Worm (Caenorhabditis elegans) whole organism, young adult: ENCODE results near the gene asp-18.
A peak's percentile ranks its signal among the peaks of the same experiment; 100 is the strongest.

ENCODE experiments used
- B0035.1 ChIP-seq: sonication (generic microtip); optimal IDR thresholded peaks from 2 replicates; lab custom pipeline; 2016; ENCODE audit warnings: missing genetic modification characterization, mild to moderate bottlenecking, missing compliant biosample characterization, missing genotype, missing genetic modification reagents
- B0261.1 ChIP-seq: sonication (generic microtip); optimal IDR thresholded peaks from 2 replicates; lab custom pipeline; 2016; ENCODE audit warnings: mild to moderate bottlenecking, missing genetic modification characterization, moderate library complexity, missing compliant biosample characterization
- B0336.3 ChIP-seq: fragments of 200-800 bp; sonication (Bioruptor generic); IDR thresholded peaks from 2 replicates; pipeline ENCODE4 v1.3.6; 2022; ENCODE audit warnings: missing genetic modification characterization, missing compliant biosample characterization
- C17E4.6 ChIP-seq: fragments of 200-800 bp; sonication (Bioruptor generic); IDR thresholded peaks from 2 replicates; pipeline ENCODE4 v1.3.6; 2022; ENCODE audit warnings: missing genetic modification reagents, missing genetic modification characterization, missing compliant biosample characterization
- D2030.7 ChIP-seq: fragments of 200-800 bp; sonication (Bioruptor generic); IDR thresholded peaks from 2 replicates; pipeline ENCODE4 v1.3.6; 2022; ENCODE audit warnings: missing genetic modification reagents, missing genetic modification characterization, missing compliant biosample characterization
- T07F8.4 ChIP-seq: sonication (generic microtip); optimal IDR thresholded peaks from 2 replicates; lab custom pipeline; 2016; ENCODE audit warnings: mild to moderate bottlenecking, missing genetic modification characterization, moderate library complexity, missing compliant biosample characterization
- Y56A3A.18 ChIP-seq: fragments of 200-800 bp; sonication (Bioruptor generic); IDR thresholded peaks from 2 replicates; pipeline ENCODE4 v1.3.6; 2022; ENCODE audit warnings: missing genetic modification reagents, missing genetic modification characterization, missing compliant biosample characterization
- Y67H2A.10 ChIP-seq: fragments of 200-800 bp; sonication (Bioruptor generic); conservative IDR thresholded peaks from 2 replicates; pipeline ENCODE4 v1.3.6; 2022; ENCODE audit warnings: missing genetic modification reagents, missing genetic modification characterization, missing compliant biosample characterization
- ama-1 ChIP-seq, 3 experiments: fragments of 150-350 bp in 1 of 3; sonication (generic microtip) in 2 of 3; optimal IDR thresholded peaks; 2 replicates each; lab custom pipeline; 2014 to 2018; ENCODE audit warnings: missing biosample characterization in 2 of 3, missing genetic modification characterization in 2 of 3, missing genetic modification reagents in 2 of 3
- aptf-2 ChIP-seq: fragments of 200-800 bp; sonication (Bioruptor generic); conservative IDR thresholded peaks from 2 replicates; pipeline ENCODE4 v1.3.6; 2022; ENCODE audit warnings: missing genetic modification reagents, missing genetic modification characterization, missing compliant biosample characterization
- aptf-3 ChIP-seq: fragments of 200-800 bp; sonication (Bioruptor generic); IDR thresholded peaks from 2 replicates; pipeline ENCODE4 v1.3.6; 2022; ENCODE audit warnings: missing genetic modification characterization, missing compliant biosample characterization
- atf-7 ChIP-seq: sonication (generic microtip); optimal IDR thresholded peaks from 2 replicates; lab custom pipeline; 2017; ENCODE audit warnings: mild to moderate bottlenecking, missing genetic modification characterization, missing compliant biosample characterization
- attf-6 ChIP-seq: fragments of 200-800 bp; sonication (Bioruptor generic); IDR thresholded peaks from 2 replicates; pipeline ENCODE4 v1.3.6; 2022; ENCODE audit warnings: missing genetic modification reagents, missing genetic modification characterization, missing compliant biosample characterization
- ccch-3 ChIP-seq: fragments of 200-800 bp; sonication (Bioruptor generic); optimal IDR thresholded peaks from 2 replicates; lab custom pipeline; 2018; ENCODE audit warnings: mild to moderate bottlenecking, missing genetic modification characterization, missing compliant biosample characterization
- ceh-100 ChIP-seq: fragments of 200-800 bp; sonication (Bioruptor generic); IDR thresholded peaks from 2 replicates; pipeline ENCODE4 v1.3.6; 2022; ENCODE audit warnings: missing genetic modification reagents, missing genetic modification characterization, missing compliant biosample characterization
- ceh-27 ChIP-seq: fragments of 200-800 bp; sonication (Bioruptor generic); optimal IDR thresholded peaks from 2 replicates; lab custom pipeline; 2018; ENCODE audit warnings: mild to moderate bottlenecking, missing genetic modification characterization, moderate library complexity, missing compliant biosample characterization
- ceh-40 ChIP-seq: fragments of 200-800 bp; sonication (Bioruptor generic); IDR thresholded peaks from 2 replicates; pipeline ENCODE4 v1.3.6; 2022; ENCODE audit warnings: missing genetic modification characterization, missing compliant biosample characterization
- ceh-79 ChIP-seq: sonication (generic microtip); optimal IDR thresholded peaks from 2 replicates; lab custom pipeline; 2017; ENCODE audit warnings: mild to moderate bottlenecking, missing genetic modification characterization, missing compliant biosample characterization
- dox-1 ChIP-seq: fragments of 200-800 bp; sonication (Bioruptor generic); IDR thresholded peaks from 2 replicates; pipeline ENCODE4 v1.3.6; 2022; ENCODE audit warnings: missing genetic modification reagents, missing genetic modification characterization, missing compliant biosample characterization
- dpl-1 ChIP-seq: fragments of 150-350 bp; optimal IDR thresholded peaks from 2 replicates; lab custom pipeline; 2014; ENCODE audit warnings: missing biosample characterization, missing genetic modification reagents, missing genetic modification characterization
- efl-1 ChIP-seq: fragments of 150-350 bp; optimal IDR thresholded peaks from 2 replicates; lab custom pipeline; 2014; ENCODE audit warnings: missing biosample characterization, missing genetic modification reagents, missing genetic modification characterization
- egl-18 ChIP-seq: fragments of 200-800 bp; sonication (Bioruptor generic); IDR thresholded peaks from 2 replicates; pipeline ENCODE4 v1.3.6; 2022; ENCODE audit warnings: missing genetic modification reagents, missing genetic modification characterization, missing compliant biosample characterization
- egrh-3 ChIP-seq: fragments of 200-800 bp; sonication (Bioruptor generic); IDR thresholded peaks from 2 replicates; pipeline ENCODE4 v1.3.6; 2022; ENCODE audit warnings: missing genetic modification reagents, missing genetic modification characterization, missing compliant biosample characterization
- ets-4 ChIP-seq: fragments of 200-800 bp; sonication (Bioruptor generic); optimal IDR thresholded peaks from 2 replicates; lab custom pipeline; 2018; ENCODE audit warnings: mild to moderate bottlenecking, missing genetic modification characterization, missing compliant biosample characterization
- gei-17 ChIP-seq: fragments of 200-800 bp; sonication (Bioruptor generic); optimal IDR thresholded peaks from 2 replicates; lab custom pipeline; 2018; ENCODE audit warnings: mild to moderate bottlenecking, missing genetic modification characterization, missing compliant biosample characterization
- him-1 ChIP-seq: sonication (generic microtip); optimal IDR thresholded peaks from 2 replicates; lab custom pipeline; 2016; ENCODE audit warnings: missing genotype, missing genetic modification reagents, missing genetic modification characterization, missing compliant biosample characterization
- hlh-26 ChIP-seq: fragments of 200-800 bp; sonication (Bioruptor generic); conservative IDR thresholded peaks from 2 replicates; pipeline ENCODE4 v1.3.6; 2022; ENCODE audit warnings: missing genetic modification reagents, missing genetic modification characterization, missing compliant biosample characterization
- hrde-1 ChIP-seq: sonication (generic microtip); optimal IDR thresholded peaks from 2 replicates; lab custom pipeline; 2016; ENCODE audit warnings: missing genetic modification characterization, mild to moderate bottlenecking, missing compliant biosample characterization, moderate library complexity, missing genotype, missing genetic modification reagents, borderline replicate concordance
- hsf-1 ChIP-seq: fragments of 200-800 bp; sonication (Bioruptor generic); IDR thresholded peaks from 2 replicates; pipeline ENCODE4 v1.3.6; 2022; ENCODE audit warnings: missing genetic modification reagents, missing genetic modification characterization, missing compliant biosample characterization
- lin-26 ChIP-seq: fragments of 200-800 bp; sonication (Bioruptor generic); IDR thresholded peaks from 2 replicates; pipeline ENCODE4 v1.3.6; 2022; ENCODE audit warnings: missing genetic modification reagents, missing genetic modification characterization, missing compliant biosample characterization
- lin-54 ChIP-seq: fragments of 200-800 bp; sonication (Bioruptor generic); optimal IDR thresholded peaks from 2 replicates; lab custom pipeline; 2018; ENCODE audit warnings: mild to moderate bottlenecking, missing genetic modification characterization, missing compliant biosample characterization
- lsy-27 ChIP-seq: sonication (generic microtip); optimal IDR thresholded peaks from 2 replicates; lab custom pipeline; 2017; ENCODE audit warnings: missing genetic modification characterization, mild to moderate bottlenecking, missing compliant biosample characterization, antibody characterized with exemption, missing genotype, borderline replicate concordance; ENCODE audit not compliant: insufficient read depth
- madf-6 ChIP-seq: fragments of 200-800 bp; sonication (Bioruptor generic); IDR thresholded peaks from 2 replicates; pipeline ENCODE4 v1.3.6; 2022; ENCODE audit warnings: missing genetic modification reagents, missing genetic modification characterization, missing compliant biosample characterization
- mes-4 ChIP-seq: sonication (generic microtip); optimal IDR thresholded peaks from 2 replicates; lab custom pipeline; 2016; ENCODE audit warnings: missing genotype, missing genetic modification characterization, missing compliant biosample characterization
- nfya-2 ChIP-seq: fragments of 200-800 bp; sonication (Bioruptor generic); IDR thresholded peaks from 2 replicates; pipeline ENCODE4 v1.3.6; 2022; ENCODE audit warnings: missing genetic modification reagents, missing genetic modification characterization, missing compliant biosample characterization
- nfyb-1 ChIP-seq: fragments of 200-800 bp; sonication (Bioruptor generic); IDR thresholded peaks from 2 replicates; pipeline ENCODE4 v1.3.6; 2022; ENCODE audit warnings: missing genetic modification reagents, missing genetic modification characterization, missing compliant biosample characterization
- nhr-120 ChIP-seq: fragments of 200-800 bp; sonication (Bioruptor generic); IDR thresholded peaks from 2 replicates; pipeline ENCODE4 v1.3.6; 2022; ENCODE audit warnings: missing genetic modification characterization, missing compliant biosample characterization
- nhr-80 ChIP-seq: sonication (generic microtip); optimal IDR thresholded peaks from 2 replicates; lab custom pipeline; 2016; ENCODE audit warnings: missing genetic modification characterization, missing compliant biosample characterization
- pha-4 ChIP-seq: fragments of 150-350 bp; sonication (generic microtip); optimal IDR thresholded peaks from 2 replicates; lab custom pipeline; 2014; ENCODE audit warnings: missing biosample characterization, missing genetic modification reagents, missing genetic modification characterization
- snpc-1.1 ChIP-seq: sonication (generic microtip); optimal IDR thresholded peaks from 2 replicates; lab custom pipeline; 2017; ENCODE audit warnings: missing genetic modification characterization, mild to moderate bottlenecking, missing compliant biosample characterization, antibody characterized with exemption, moderate library complexity, missing genotype, missing genetic modification reagents; ENCODE audit not compliant: insufficient read depth
- snpc-3.4 ChIP-seq: sonication (generic microtip); optimal IDR thresholded peaks from 2 replicates; lab custom pipeline; 2017; ENCODE audit warnings: missing genetic modification characterization, mild to moderate bottlenecking, missing compliant biosample characterization, antibody characterized with exemption, moderate library complexity, missing genotype, missing genetic modification reagents
- tlf-1 ChIP-seq: fragments of 200-800 bp; sonication (Bioruptor generic); optimal IDR thresholded peaks from 2 replicates; lab custom pipeline; 2018; ENCODE audit warnings: mild to moderate bottlenecking, missing genetic modification characterization, missing compliant biosample characterization
- unc-62 ChIP-seq: fragments of 150-350 bp; optimal IDR thresholded peaks from 2 replicates; lab custom pipeline; 2014; ENCODE audit warnings: missing biosample characterization, missing genetic modification reagents, missing genetic modification characterization
- xnd-1 ChIP-seq: sonication (generic microtip); optimal IDR thresholded peaks from 2 replicates; lab custom pipeline; 2016; ENCODE audit warnings: missing genotype, missing genetic modification reagents, missing genetic modification characterization, missing compliant biosample characterization
- ztf-18 ChIP-seq: sonication (generic microtip); optimal IDR thresholded peaks from 2 replicates; lab custom pipeline; 2016; ENCODE audit warnings: missing genotype, mild to moderate bottlenecking, missing genetic modification characterization, missing compliant biosample characterization
- ztf-22 ChIP-seq: fragments of 200-800 bp; sonication (Bioruptor generic); optimal IDR thresholded peaks from 2 replicates; lab custom pipeline; 2018; ENCODE audit warnings: mild to moderate bottlenecking, missing genetic modification characterization, moderate library complexity, missing compliant biosample characterization
- ztf-26 ChIP-seq: sonication (generic microtip); optimal IDR thresholded peaks from 2 replicates; lab custom pipeline; 2017; ENCODE audit warnings: missing genetic modification characterization, missing compliant biosample characterization
- ztf-28 ChIP-seq: fragments of 200-800 bp; sonication (Bioruptor generic); IDR thresholded peaks from 2 replicates; pipeline ENCODE4 v1.3.6; 2022; ENCODE audit warnings: missing genetic modification reagents, missing genetic modification characterization, missing compliant biosample characterization
- ztf-6 ChIP-seq: fragments of 200-800 bp; sonication (Bioruptor generic); IDR thresholded peaks from 2 replicates; pipeline ENCODE4 v1.3.6; 2022; ENCODE audit warnings: missing genetic modification reagents, missing genetic modification characterization, missing compliant biosample characterization

Gene asp-18

DNA sequence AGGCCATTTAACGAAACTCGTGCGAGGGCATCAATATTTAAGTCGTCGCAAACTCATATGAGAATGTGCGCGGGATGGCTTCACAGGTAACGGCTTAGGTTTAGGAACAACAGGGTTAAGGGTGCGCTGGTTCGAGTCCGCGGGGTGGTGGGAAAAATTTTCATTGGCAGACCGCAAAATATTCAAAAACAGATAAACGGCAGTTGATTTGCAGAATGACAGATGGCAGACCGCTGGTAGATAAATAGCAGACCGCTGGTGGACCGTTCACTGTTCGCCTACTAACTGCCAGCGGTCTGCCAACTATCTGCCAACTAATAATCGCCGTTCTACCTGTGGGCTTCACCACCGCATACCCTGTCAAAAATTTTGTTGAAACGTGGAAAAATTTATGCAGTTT, 19.4 kb downstream of the asp-18 start (continued):
- TF ChIP-seq ama-1 (optimal IDR thresholded peaks at IDR 0.05; lab: Kevin White, UChicago) (no peak), ama-1 (GFP tag; optimal IDR thresholded peaks at IDR 0.05; lab: Kevin White, UChicago) (peak in 1 of 2 experiments; percentile 5), ztf-26 (tag; lab: Kevin White, UChicago) (no peak), ceh-100 (GFP tag; lab: Robert Waterston, UW) (no peak), ets-4 (GFP tag; lab: Kevin White, UChicago) (no peak), efl-1 (GFP tag; lab: Kevin White, UChicago) (no peak), ztf-6 (GFP tag; lab: Robert Waterston, UW) (no peak), Y67H2A.10 (GFP tag; lab: Robert Waterston, UW) (no peak), Y56A3A.18 (GFP tag; lab: Robert Waterston, UW) (no peak), egl-18 (no peak), snpc-1.1 (tag; lab: Kevin White, UChicago) (no peak), egrh-3 (GFP tag; lab: Robert Waterston, UW) (no peak), unc-62 (GFP tag; lab: Kevin White, UChicago) (no peak), gei-17 (GFP tag; lab: Kevin White, UChicago) (no peak), ceh-79 (tag; lab: Kevin White, UChicago) (no peak), dox-1 (no peak), nhr-120 (GFP tag; lab: Robert Waterston, UW) (peak; percentile 95; the same call in 1 of the 2 replicates), aptf-3 (no peak), madf-6 (GFP tag; lab: Robert Waterston, UW) (no peak), C17E4.6 (GFP tag; lab: Robert Waterston, UW) (no peak), B0035.1 (tag; lab: Kevin White, UChicago) (no peak), ccch-3 (no peak), ztf-22 (GFP tag; lab: Kevin White, UChicago) (no peak), atf-7 (tag; lab: Kevin White, UChicago) (no peak), T07F8.4 (tag; lab: Kevin White, UChicago) (no peak), lin-26 (GFP tag; lab: Robert Waterston, UW) (no peak), him-1 (tag; lab: Kevin White, UChicago) (peak; percentile 22), xnd-1 (tag; lab: Kevin White, UChicago) (no peak), B0336.3 (GFP tag; lab: Robert Waterston, UW) (no peak), ztf-18 (tag; lab: Kevin White, UChicago) (peak; percentile 87), pha-4 (tag; lab: Kevin White, UChicago) (no peak), aptf-2 (no peak), B0261.1 (tag; lab: Kevin White, UChicago) (peak; percentile 24), ceh-40 (GFP tag; lab: Robert Waterston, UW) (no peak), lsy-27 (tag; lab: Kevin White, UChicago) (no peak), D2030.7 (peak; percentile 24; the same call in 1 of the 2 replicates), hlh-26 (no peak), hsf-1 (GFP tag; lab: Robert Waterston, UW) (no peak), lin-54 (GFP tag; lab: Kevin White, UChicago) (no peak), tlf-1 (GFP tag; lab: Kevin White, UChicago) (no peak), snpc-3.4 (tag; lab: Kevin White, UChicago) (no peak), ceh-27 (no peak), dpl-1 (GFP tag; lab: Kevin White, UChicago) (no peak), nfyb-1 (GFP tag; lab: Robert Waterston, UW) (no peak), nhr-80 (no peak), nfya-2 (GFP tag; lab: Robert Waterston, UW) (no peak), hrde-1 (tag; lab: Kevin White, UChicago) (peak; percentile 43), attf-6 (GFP tag; lab: Robert Waterston, UW) (no peak), ztf-28 (GFP tag; lab: Robert Waterston, UW) (no peak), mes-4 (tag; lab: Kevin White, UChicago) (no peak)
